Fruit fly (Drosophila melanogaster): ENCODE measurements around the gene CG5282.

DNA sequence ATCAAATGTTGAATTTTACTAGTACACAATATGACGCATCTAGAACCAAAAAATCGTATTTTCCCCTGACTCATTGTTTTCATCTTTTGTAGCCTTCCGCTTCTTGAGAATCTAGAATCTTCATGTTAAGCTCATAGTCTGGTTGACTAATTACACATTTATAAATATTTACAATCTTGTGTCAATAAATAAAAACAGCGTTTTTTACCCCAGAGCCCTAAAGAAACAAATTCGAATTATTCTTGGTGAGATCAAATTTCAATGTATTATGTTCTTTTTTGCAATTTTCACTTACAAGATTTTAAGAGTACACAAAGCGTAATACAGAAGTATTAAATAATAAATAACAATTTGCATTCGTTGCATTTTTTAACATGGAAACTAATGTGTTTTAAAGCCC is 29.8 kb downstream of the CG5282 start:
- TF ChIP-seq psq (optimal IDR thresholded peaks at IDR 0.05) (no peak), Dll (optimal IDR thresholded peaks at IDR 0.05) (no peak), usp (GFP tag; optimal IDR thresholded peaks at IDR 0.05) (no peak), CG8478 (optimal IDR thresholded peaks at IDR 0.05) (no peak), EcR (GFP tag; optimal IDR thresholded peaks at IDR 0.05) (no peak), pan (optimal IDR thresholded peaks at IDR 0.05) (no peak)
